Fruit fly (Drosophila melanogaster) whole organism, wandering third instar larva: ENCODE data around the gene kay.

Source experiments
- Dif ChIP-seq: fragments of 200-275, 200-300 bp; sonication (Bioruptor generic); optimal IDR thresholded peaks from 2 replicates; lab custom pipeline; 2018; ENCODE audit warnings: missing biosample characterization, missing genetic modification characterization; ENCODE audit not compliant: partially characterized antibody
- foxo ChIP-seq, 2 experiments: fragments of 200-800 bp; sonication (Bioruptor generic); optimal IDR thresholded peaks; 2 replicates in 1 of 2; 3 replicates in 1 of 2; lab custom pipeline; 2016 to 2017; ENCODE audit warnings: missing biosample characterization in 2 of 2, missing genetic modification characterization in 2 of 2
- pan ChIP-seq: fragments of >200 bp; optimal IDR thresholded peaks from 2 replicates; lab custom pipeline; 2017
- sv ChIP-seq: fragments of 200-800 bp; sonication (Bioruptor generic); optimal IDR thresholded peaks from 3 replicates; lab custom pipeline; 2016; ENCODE audit warnings: missing biosample characterization, missing genetic modification characterization

DNA sequence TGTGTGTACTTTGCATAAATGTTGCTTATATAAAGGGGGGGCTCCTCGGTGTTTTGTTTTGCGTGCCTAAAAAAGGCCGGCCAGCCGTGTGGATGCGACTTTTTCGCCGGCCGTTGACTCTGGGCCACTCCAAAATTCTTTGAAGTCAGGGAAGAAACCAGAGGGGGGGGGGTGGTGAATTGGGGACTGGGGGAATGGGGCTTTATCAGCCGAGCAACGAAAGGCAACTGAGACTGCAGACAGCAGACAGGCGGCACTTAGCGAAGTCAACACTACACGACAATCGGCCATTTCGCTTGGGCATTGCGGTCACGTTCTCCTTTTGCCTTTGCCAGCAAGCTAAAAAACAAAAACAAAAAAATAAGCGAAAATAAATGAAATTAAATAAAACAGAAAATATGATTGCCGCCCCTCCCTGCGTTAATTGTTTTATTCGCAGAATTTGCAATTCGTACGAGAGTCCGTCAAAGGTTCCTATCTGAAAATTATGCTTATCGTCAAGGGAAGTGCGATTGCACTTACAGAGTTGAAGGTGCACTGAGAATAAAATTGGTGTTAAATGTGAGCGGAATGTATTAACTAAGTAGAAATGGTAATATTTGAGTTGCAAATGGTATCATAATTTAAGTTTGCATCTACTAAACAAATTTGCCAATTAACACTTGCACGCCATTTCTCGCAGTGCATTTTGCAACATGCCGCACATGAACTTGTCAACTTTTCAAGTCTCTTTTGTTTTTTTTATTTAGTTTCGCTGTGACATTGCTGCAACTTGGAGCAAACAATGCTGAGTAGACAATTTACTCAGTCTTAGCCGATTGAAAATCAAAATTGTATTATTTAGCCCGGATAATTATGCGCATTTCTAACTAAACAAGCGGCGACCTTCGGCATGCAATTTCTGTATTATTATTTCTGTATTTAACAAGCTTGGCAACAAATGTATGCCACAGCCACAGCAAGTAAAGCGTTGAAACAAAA, 20.5 kb downstream of the kay start:
- no peak for TF ChIP-seq pan
- TF ChIP-seq Dif (GFP tag; lab: Kevin White, UChicago) = no peak
- peak in 1 of 2 experiments; percentile 85 for TF ChIP-seq foxo (GFP tag; optimal IDR thresholded peaks at IDR 0.05; lab: Kevin White, UChicago)
- TF ChIP-seq sv (GFP tag; lab: Kevin White, UChicago) = no peak
